Worm (Caenorhabditis elegans): ENCODE measurements around the gene F13A2.3.
A peak's percentile ranks its signal among the peaks of the same experiment; 100 is the strongest.

DNA sequence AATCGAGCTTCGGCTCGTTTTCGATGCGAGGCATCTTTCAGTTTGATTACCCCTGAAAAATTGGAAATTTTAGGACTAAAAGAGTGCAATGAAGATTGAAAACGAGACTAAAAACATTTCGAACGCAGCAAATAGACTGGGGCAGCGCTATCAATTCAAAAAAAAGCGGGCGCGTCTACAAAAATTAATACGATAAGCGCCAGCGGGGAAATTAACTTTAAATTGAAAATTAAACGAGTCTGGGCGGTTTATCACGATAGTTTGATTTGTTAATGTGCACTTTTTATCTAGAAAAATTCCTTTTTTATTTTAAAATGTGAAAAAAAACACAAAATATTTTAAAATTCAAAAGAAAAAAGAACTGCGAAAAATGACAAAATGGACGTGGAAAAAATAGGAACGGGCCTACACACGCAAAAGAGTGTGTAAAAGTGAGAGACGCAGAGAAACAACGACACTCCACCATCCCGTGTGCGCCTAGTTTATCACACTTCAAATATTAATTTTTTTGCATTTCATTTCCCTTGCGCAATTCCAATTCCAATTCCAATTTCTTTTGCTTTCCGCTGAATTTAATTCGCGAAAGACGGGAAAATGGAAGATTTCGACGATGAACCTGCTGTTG, 24.7 kb downstream of the F13A2.3 start, which contains the start of the genes gmpr-1 and fipp-1:
- TF ChIP-seq unc-62 (GFP tag; optimal IDR thresholded peaks at IDR 0.05) = no peak
- TF ChIP-seq unc-39 (tag; optimal IDR thresholded peaks at IDR 0.05) = no peak
- no peak for TF ChIP-seq ztf-11 (tag; optimal IDR thresholded peaks at IDR 0.05)
- no peak for TF ChIP-seq ceh-43 (GFP tag; optimal IDR thresholded peaks at IDR 0.05)
- no peak for TF ChIP-seq blmp-1 (tag; optimal IDR thresholded peaks at IDR 0.05)
- no peak for TF ChIP-seq tbx-8 (GFP tag; optimal IDR thresholded peaks at IDR 0.05)
- peak; percentile 15 for TF ChIP-seq lsy-2 (tag; optimal IDR thresholded peaks at IDR 0.05)
- TF ChIP-seq nhr-76 (tag; optimal IDR thresholded peaks at IDR 0.05) = no peak
